Worm (Caenorhabditis elegans) whole organism, L3 larva: ENCODE measurements around the gene sra-36.

Experiments
- R02D3.7 ChIP-seq: fragments of 150-350 bp; optimal IDR thresholded peaks from 2 replicates; lab custom pipeline; 2014; ENCODE audit warnings: missing biosample characterization, missing genetic modification characterization
- ceh-16 ChIP-seq: sonication (generic microtip); optimal IDR thresholded peaks from 2 replicates; lab custom pipeline; 2017; ENCODE audit warnings: missing biosample characterization, missing genetic modification characterization
- ceh-28 ChIP-seq: fragments of 150-350 bp; optimal IDR thresholded peaks from 2 replicates; lab custom pipeline; 2014; ENCODE audit warnings: missing biosample characterization, missing genetic modification reagents, missing genetic modification characterization
- egl-5 ChIP-seq: fragments of 150-350 bp; optimal IDR thresholded peaks from 2 replicates; lab custom pipeline; 2017; ENCODE audit warnings: missing biosample characterization, missing genetic modification reagents, missing genetic modification characterization, inconsistent platforms
- elt-2 ChIP-seq: sonication (generic microtip); optimal IDR thresholded peaks from 2 replicates; lab custom pipeline; 2016; ENCODE audit warnings: missing genetic modification reagents, mild to moderate bottlenecking, missing genetic modification characterization, missing compliant biosample characterization
- eor-1 ChIP-seq, 2 experiments: fragments of 150-350 bp; optimal IDR thresholded peaks; 2 replicates each; lab custom pipeline; 2014 to 2018; ENCODE audit warnings: missing biosample characterization in 2 of 2, missing genetic modification characterization in 2 of 2
- fkh-10 ChIP-seq: sonication (generic microtip); optimal IDR thresholded peaks from 2 replicates; lab custom pipeline; 2017; ENCODE audit warnings: missing biosample characterization, missing genetic modification reagents, missing genetic modification characterization
- fkh-2 ChIP-seq: fragments of 150-350 bp; optimal IDR thresholded peaks from 2 replicates; lab custom pipeline; 2014; ENCODE audit warnings: missing biosample characterization, missing genetic modification reagents, missing genetic modification characterization
- lin-39 ChIP-seq: fragments of 150-350 bp; optimal IDR thresholded peaks from 2 replicates; lab custom pipeline; 2018; ENCODE audit warnings: missing biosample characterization, missing genetic modification reagents, missing genetic modification characterization
- lsy-12 ChIP-seq: sonication (generic microtip); optimal IDR thresholded peaks from 2 replicates; lab custom pipeline; 2016; ENCODE audit warnings: mild to moderate bottlenecking, missing genetic modification characterization, missing compliant biosample characterization
- nfya-1 ChIP-seq: sonication (generic microtip); optimal IDR thresholded peaks from 2 replicates; lab custom pipeline; 2017; ENCODE audit warnings: missing genetic modification characterization, mild to moderate bottlenecking, missing compliant biosample characterization, antibody characterized with exemption, moderate library complexity; ENCODE audit not compliant: insufficient read depth
- nhr-25 ChIP-seq: sonication (generic microtip); optimal IDR thresholded peaks from 2 replicates; lab custom pipeline; 2017; ENCODE audit warnings: missing biosample characterization, missing genetic modification characterization
- nhr-67 ChIP-seq: fragments of 150-350 bp; optimal IDR thresholded peaks from 2 replicates; lab custom pipeline; 2014; ENCODE audit warnings: missing biosample characterization, missing genetic modification characterization
- pha-4 ChIP-seq: fragments of 150-350 bp; optimal IDR thresholded peaks from 2 replicates; lab custom pipeline; 2014; ENCODE audit warnings: missing biosample characterization, missing genetic modification reagents, missing genetic modification characterization
- pqm-1 ChIP-seq: fragments of 150-350 bp; optimal IDR thresholded peaks from 2 replicates; lab custom pipeline; 2017; ENCODE audit warnings: missing biosample characterization, missing genetic modification characterization, inconsistent platforms
- sea-2 ChIP-seq: fragments of 150-350 bp; sonication (generic microtip); optimal IDR thresholded peaks from 4 replicates; lab custom pipeline; 2014; ENCODE audit warnings: missing biosample characterization, missing genetic modification reagents, missing genetic modification characterization
- snpc-4 ChIP-seq: fragments of 150-350 bp; optimal IDR thresholded peaks from 2 replicates; lab custom pipeline; 2014; ENCODE audit warnings: missing biosample characterization, missing genetic modification characterization
- unc-39 ChIP-seq: sonication (generic microtip); optimal IDR thresholded peaks from 4 replicates; lab custom pipeline; 2017; ENCODE audit warnings: missing biosample characterization, missing genetic modification characterization
- unc-62 ChIP-seq: fragments of 150-350 bp; sonication (generic microtip); optimal IDR thresholded peaks from 4 replicates; lab custom pipeline; 2014; ENCODE audit warnings: missing biosample characterization, missing genetic modification reagents, missing genetic modification characterization
- zag-1 ChIP-seq: fragments of 150-350 bp; optimal IDR thresholded peaks from 2 replicates; lab custom pipeline; 2014; ENCODE audit warnings: missing biosample characterization, missing genetic modification characterization
- ztf-11 ChIP-seq: fragments of 150-350 bp; optimal IDR thresholded peaks from 2 replicates; lab custom pipeline; 2014; ENCODE audit warnings: missing biosample characterization, missing genetic modification characterization
- ztf-4 ChIP-seq: fragments of 150-350 bp; optimal IDR thresholded peaks from 2 replicates; lab custom pipeline; 2014; ENCODE audit warnings: missing biosample characterization, missing genetic modification characterization

The sra-36 gene

DNA sequence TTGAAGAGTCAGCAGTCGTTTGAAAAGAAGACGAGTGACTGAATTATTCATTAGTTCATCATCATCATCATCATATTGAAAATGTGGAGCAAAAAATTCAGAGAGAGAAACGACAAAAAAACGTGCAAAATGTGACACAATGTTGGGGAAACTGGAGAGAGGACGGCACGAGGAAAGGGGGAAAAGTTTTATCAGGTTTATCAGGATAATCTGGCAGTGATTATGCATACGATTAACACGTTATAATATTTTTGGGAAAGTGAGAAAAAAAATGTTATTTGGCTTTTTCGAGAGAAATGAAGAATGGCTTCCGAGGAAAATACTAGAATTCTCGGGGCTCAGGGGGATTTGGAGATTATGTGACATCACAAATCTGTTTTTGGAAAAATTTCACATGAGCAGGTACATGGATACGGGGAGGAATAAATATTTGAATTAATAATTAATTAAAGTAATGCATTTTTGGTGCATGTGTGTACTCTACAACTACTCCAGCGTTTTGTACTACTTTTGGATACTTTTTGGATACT is 35.4 kb downstream of the sra-36 start, which contains the start of gene camt-1:
Gene camt-1, minus strand, starts transcription at position 51 of the 530 bp plus-strand sequence.
- no peak for TF ChIP-seq ceh-28 (tag; lab: Kevin White, UChicago)
- TF ChIP-seq, all 47 proteins: peak for 0

- TF ChIP-seq elt-2 (peak; percentile 59), zag-1 (no peak), fkh-2 (no peak)
Measured at ce11 chrII:4495844-4496243, 44.7 kb downstream of the sra-36 start.

ce11 chrII:4494532-4494931 is 46.0 kb downstream of the sra-36 start:
- TF ChIP-seq unc-39 (no peak), nfya-1 (tag; lab: Kevin White, UChicago) (peak; percentile 19), lin-39 (peak; percentile 31)

DNA sequence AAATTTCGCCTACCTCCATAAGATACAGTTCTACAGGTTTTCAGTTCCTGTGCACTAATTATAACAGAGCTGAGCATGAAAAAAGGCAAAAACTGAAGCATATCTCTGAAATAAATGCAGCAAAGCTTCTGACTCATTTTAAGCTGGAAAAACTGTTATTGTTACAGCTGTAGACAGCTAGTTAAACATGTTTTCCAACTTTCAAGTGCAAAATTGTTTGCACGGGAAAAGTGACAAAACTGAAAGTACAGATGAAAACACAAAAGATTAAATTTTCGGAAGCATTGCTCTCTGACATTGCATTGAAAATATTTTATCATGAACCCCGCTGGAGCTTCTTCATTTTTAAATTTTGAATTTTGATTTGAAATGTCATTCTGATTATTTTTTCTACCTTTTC is 49.8 kb downstream of the sra-36 start, which contains the start of gene T05C1.5:
Gene T05C1.5, minus strand, starts transcription at position 101 of the 400 bp plus-strand sequence.
- TF ChIP-seq nhr-67 (tag; lab: Kevin White, UChicago) (no peak), egl-5 (tag; lab: Kevin White, UChicago) (no peak), nhr-25 (no peak), snpc-4 (no peak), unc-62 (GFP tag; lab: Kevin White, UChicago) (no peak), ceh-16 (tag; lab: Kevin White, UChicago) (no peak), ztf-4 (tag; lab: Kevin White, UChicago) (no peak)

- no peak for TF ChIP-seq lsy-12 (tag; lab: Kevin White, UChicago)
- no peak for TF ChIP-seq ztf-4 (tag; lab: Kevin White, UChicago)
- no peak for TF ChIP-seq lin-39
- TF ChIP-seq ztf-11 (tag; lab: Kevin White, UChicago): no peak
- TF ChIP-seq eor-1 (tag; optimal IDR thresholded peaks at IDR 0.05; lab: Kevin White, UChicago): no peak
- no peak for TF ChIP-seq sea-2 (GFP tag; lab: Kevin White, UChicago)
- no peak for TF ChIP-seq pqm-1 (tag; lab: Kevin White, UChicago)
- TF ChIP-seq fkh-10: no peak
- no peak for TF ChIP-seq egl-5 (tag; lab: Kevin White, UChicago)
- TF ChIP-seq nhr-67 (tag; lab: Kevin White, UChicago): no peak
- no peak for TF ChIP-seq zag-1
- no peak for TF ChIP-seq R02D3.7 (tag; lab: Kevin White, UChicago)
- no peak for TF ChIP-seq pha-4 (tag; lab: Kevin White, UChicago)
Measured at ce11 chrII:4489288-4489687, 51.2 kb downstream of the sra-36 start, which contains the start of gene T05C1.3. Gene T05C1.3 (minus strand): TSS chrII:4489388.
